Fruit fly (Drosophila melanogaster) whole organism, adult: ENCODE measurements around the gene CG31381.

Source experiments
- CG1620 ChIP-seq: fragments of 200-800 bp; sonication (Bioruptor generic); optimal IDR thresholded peaks from 2 replicates; lab custom pipeline; 2016; ENCODE audit warnings: missing biosample characterization, missing genetic modification characterization
- CG33017 ChIP-seq: fragments of 200-800 bp; sonication (Bioruptor generic); optimal IDR thresholded peaks from 2 replicates; lab custom pipeline; 2018; ENCODE audit warnings: missing biosample characterization, mild to moderate bottlenecking, missing genetic modification characterization, moderate library complexity
- CG7101 ChIP-seq: fragments of 200-800 bp; sonication (Bioruptor generic); optimal IDR thresholded peaks from 2 replicates; lab custom pipeline; 2018; ENCODE audit warnings: missing biosample characterization, mild to moderate bottlenecking, missing genetic modification characterization, moderate library complexity
- Clk ChIP-seq: fragments of 200-800 bp; sonication (Bioruptor generic); optimal IDR thresholded peaks from 2 replicates; lab custom pipeline; 2017; ENCODE audit warnings: missing biosample characterization, missing genetic modification characterization
- bab1 ChIP-seq: fragments of 200-800 bp; sonication (Bioruptor generic); optimal IDR thresholded peaks from 3 replicates; lab custom pipeline; 2019; ENCODE audit warnings: missing biosample characterization, mild to moderate bottlenecking, missing genetic modification characterization, moderate library complexity
- cic ChIP-seq: fragments of 200-800 bp; sonication (Bioruptor generic); optimal IDR thresholded peaks from 2 replicates; lab custom pipeline; 2017; ENCODE audit warnings: missing biosample characterization, mild to moderate bottlenecking, missing genetic modification characterization, moderate library complexity

dm6 chr3R:24894419-24895206, 17.8 kb downstream of the CG31381 start, which contains the start of the genes CG31121 and CG11069:
- TF ChIP-seq CG7101 (tag; lab: Kevin White, UChicago) (no peak), Clk (GFP tag; lab: Kevin White, UChicago) (no peak), CG33017 (tag; lab: Kevin White, UChicago) (no peak), cic (GFP tag; lab: Kevin White, UChicago) (no peak), CG1620 (no peak), bab1 (no peak)
